Worm (Caenorhabditis elegans) whole organism, mixed stage, embryonic: ENCODE measurements around the gene F36D3.5.

Experiments
- M03D4.4 ChIP-seq: sonication (generic microtip); optimal IDR thresholded peaks from 2 replicates; lab custom pipeline; 2017; ENCODE audit warnings: mild to moderate bottlenecking, missing genetic modification characterization, missing compliant biosample characterization
- ceh-39 ChIP-seq: fragments of 150-350 bp; optimal IDR thresholded peaks from 2 replicates; lab custom pipeline; 2014; ENCODE audit warnings: missing biosample characterization, missing genetic modification characterization
- ceh-43 ChIP-seq: fragments of 200-800 bp; sonication (Bioruptor generic); optimal IDR thresholded peaks from 2 replicates; lab custom pipeline; 2018; ENCODE audit warnings: mild to moderate bottlenecking, missing genetic modification characterization, moderate library complexity, missing compliant biosample characterization
- cnd-1 ChIP-seq: fragments of 200-800 bp; sonication (Bioruptor generic); optimal IDR thresholded peaks from 2 replicates; lab custom pipeline; 2018; ENCODE audit warnings: mild to moderate bottlenecking, missing genetic modification characterization, missing compliant biosample characterization
- drap-1 ChIP-seq: fragments of 200-800 bp; sonication (Bioruptor generic); optimal IDR thresholded peaks from 3 replicates; lab custom pipeline; 2018; ENCODE audit warnings: mild to moderate bottlenecking, missing genetic modification characterization, missing compliant biosample characterization
- elt-1 ChIP-seq: sonication (generic microtip); optimal IDR thresholded peaks from 2 replicates; lab custom pipeline; 2017; ENCODE audit warnings: missing genetic modification characterization, mild to moderate bottlenecking, missing compliant biosample characterization, antibody characterized with exemption, moderate library complexity, borderline replicate concordance; ENCODE audit not compliant: insufficient read depth
- elt-3 ChIP-seq: fragments of 150-350 bp; optimal IDR thresholded peaks from 2 replicates; lab custom pipeline; 2014; ENCODE audit warnings: missing biosample characterization, missing genetic modification characterization
- flh-1 ChIP-seq: fragments of 200-800 bp; sonication (Bioruptor generic); optimal IDR thresholded peaks from 2 replicates; lab custom pipeline; 2018; ENCODE audit warnings: mild to moderate bottlenecking, missing genetic modification characterization, moderate library complexity, missing compliant biosample characterization
- ham-2 ChIP-seq: fragments of 200-800 bp; sonication (Bioruptor generic); optimal IDR thresholded peaks from 2 replicates; lab custom pipeline; 2018; ENCODE audit warnings: mild to moderate bottlenecking, missing genetic modification characterization, missing compliant biosample characterization
- hlh-1 ChIP-seq: fragments of 150-350 bp; optimal IDR thresholded peaks from 2 replicates; lab custom pipeline; 2014; ENCODE audit warnings: missing biosample characterization, missing genetic modification reagents, missing genetic modification characterization
- lin-13 ChIP-seq: fragments of 150-350 bp; optimal IDR thresholded peaks from 2 replicates; lab custom pipeline; 2014; ENCODE audit warnings: missing biosample characterization, missing genetic modification characterization
- lin-32 ChIP-seq: fragments of 200-800 bp; sonication (Bioruptor generic); optimal IDR thresholded peaks from 2 replicates; lab custom pipeline; 2018; ENCODE audit warnings: mild to moderate bottlenecking, missing genetic modification characterization, missing compliant biosample characterization
- lsy-2 ChIP-seq: fragments of 150-350 bp; optimal IDR thresholded peaks from 2 replicates; lab custom pipeline; 2014; ENCODE audit warnings: missing biosample characterization, missing genetic modification characterization
- mep-1 ChIP-seq: fragments of 150-350 bp; optimal IDR thresholded peaks from 2 replicates; lab custom pipeline; 2017; ENCODE audit warnings: missing biosample characterization, missing genetic modification reagents, missing genetic modification characterization, inconsistent platforms
- mls-2 ChIP-seq: sonication (generic microtip); optimal IDR thresholded peaks from 2 replicates; lab custom pipeline; 2016; ENCODE audit warnings: mild to moderate bottlenecking, missing genetic modification characterization, moderate library complexity, missing compliant biosample characterization
- nhr-237 ChIP-seq: fragments of 150-350 bp; optimal IDR thresholded peaks from 2 replicates; lab custom pipeline; 2014; ENCODE audit warnings: missing biosample characterization, missing genetic modification characterization
- nhr-28 ChIP-seq: fragments of 150-350 bp; optimal IDR thresholded peaks from 2 replicates; lab custom pipeline; 2014; ENCODE audit warnings: missing biosample characterization, missing genetic modification characterization
- nhr-76 ChIP-seq: sonication (generic microtip); optimal IDR thresholded peaks from 2 replicates; lab custom pipeline; 2017; ENCODE audit warnings: missing biosample characterization, missing genetic modification characterization
- pha-4 ChIP-seq: fragments of 150-350 bp; optimal IDR thresholded peaks from 2 replicates; lab custom pipeline; 2018; ENCODE audit warnings: missing biosample characterization, missing genetic modification reagents, missing genetic modification characterization
- sem-2 ChIP-seq: fragments of 200-800 bp; sonication (Bioruptor generic); optimal IDR thresholded peaks from 2 replicates; lab custom pipeline; 2018; ENCODE audit warnings: mild to moderate bottlenecking, missing genetic modification characterization, missing compliant biosample characterization
- snpc-4 ChIP-seq: fragments of 150-350 bp; optimal IDR thresholded peaks from 2 replicates; lab custom pipeline; 2014; ENCODE audit warnings: missing biosample characterization, missing genetic modification characterization
- sptf-1 ChIP-seq: sonication (generic microtip); optimal IDR thresholded peaks from 2 replicates; lab custom pipeline; 2017; ENCODE audit warnings: mild to moderate bottlenecking, missing genetic modification characterization, moderate library complexity, missing compliant biosample characterization
- tbx-8 ChIP-seq: fragments of 200-800 bp; sonication (Bioruptor generic); optimal IDR thresholded peaks from 2 replicates; lab custom pipeline; 2018; ENCODE audit warnings: mild to moderate bottlenecking, missing genetic modification characterization, moderate library complexity, missing compliant biosample characterization
- unc-120 ChIP-seq: sonication (generic microtip); optimal IDR thresholded peaks from 2 replicates; lab custom pipeline; 2017; ENCODE audit warnings: missing genetic modification characterization, missing compliant biosample characterization; ENCODE audit not compliant: poor library complexity, severe bottlenecking
- unc-62 ChIP-seq: fragments of 150-350 bp; optimal IDR thresholded peaks from 2 replicates; lab custom pipeline; 2014; ENCODE audit warnings: missing biosample characterization, missing genetic modification reagents, missing genetic modification characterization
- zip-8 ChIP-seq: fragments of 150-350 bp; optimal IDR thresholded peaks from 2 replicates; lab custom pipeline; 2014; ENCODE audit warnings: missing biosample characterization, missing genetic modification characterization
- ztf-11 ChIP-seq: fragments of 150-350 bp; optimal IDR thresholded peaks from 2 replicates; lab custom pipeline; 2014; ENCODE audit warnings: missing biosample characterization, missing genetic modification characterization

Gene F36D3.5

ce11 chrV:16526858-16527257 lies 11.8 kb upstream of the F36D3.5 start, which contains the start of gene F36D3.8:
Gene F36D3.8, plus strand, starts transcription at chrV:16527158.
- TF ChIP-seq ceh-43 (GFP tag; lab: Kevin White, UChicago) (no peak), pha-4 (tag; lab: Kevin White, UChicago) (no peak), mls-2 (tag; lab: Kevin White, UChicago) (no peak), sptf-1 (tag; lab: Kevin White, UChicago) (no peak), hlh-1 (no peak), sem-2 (GFP tag; lab: Kevin White, UChicago) (no peak), flh-1 (GFP tag; lab: Kevin White, UChicago) (no peak)

DNA sequence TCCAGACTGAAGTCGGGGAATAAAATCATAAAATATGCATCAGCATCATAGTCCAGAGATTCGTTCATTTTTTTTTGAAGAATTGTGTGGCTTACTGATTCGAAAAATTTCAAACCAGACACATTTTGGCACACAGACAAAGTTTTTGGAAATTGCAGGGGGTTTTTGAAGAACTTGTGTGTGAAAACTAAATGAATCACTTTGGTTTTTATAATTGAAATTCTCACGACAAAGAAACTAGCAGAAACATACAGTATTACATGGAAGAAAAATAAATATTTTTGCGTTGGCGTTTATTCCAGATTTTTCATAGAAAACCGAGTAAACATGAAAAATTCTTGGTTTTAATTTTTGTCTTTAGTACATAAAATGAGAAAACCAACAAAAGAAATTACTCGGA lies 7.2 kb upstream of the F36D3.5 start, which contains the start of gene srw-34:
srw-34 (minus strand) TSS at position 101 of the 400 bp plus-strand sequence.
- no peak for TF ChIP-seq hlh-1
- TF ChIP-seq ztf-11 (tag; lab: Kevin White, UChicago), result no peak
- TF ChIP-seq zip-8 (tag; lab: Kevin White, UChicago), result no peak
- no peak for TF ChIP-seq elt-3 (tag; lab: Kevin White, UChicago)
- TF ChIP-seq ham-2 (GFP tag; lab: Kevin White, UChicago), result no peak
- no peak for TF ChIP-seq lsy-2 (tag; lab: Kevin White, UChicago)
- no peak for TF ChIP-seq unc-62 (GFP tag; lab: Kevin White, UChicago)
- no peak for TF ChIP-seq mls-2 (tag; lab: Kevin White, UChicago)
- TF ChIP-seq sptf-1 (tag; lab: Kevin White, UChicago), result no peak
- no peak for TF ChIP-seq cnd-1 (tag; lab: Kevin White, UChicago)
- TF ChIP-seq ceh-39 (tag; lab: Kevin White, UChicago), result no peak
- TF ChIP-seq pha-4 (tag; lab: Kevin White, UChicago), result no peak
- TF ChIP-seq nhr-28 (tag; lab: Kevin White, UChicago), result no peak
- TF ChIP-seq mep-1 (tag; lab: Kevin White, UChicago), result no peak
- TF ChIP-seq lin-13 (tag; lab: Kevin White, UChicago), result no peak
- no peak for TF ChIP-seq unc-120

DNA sequence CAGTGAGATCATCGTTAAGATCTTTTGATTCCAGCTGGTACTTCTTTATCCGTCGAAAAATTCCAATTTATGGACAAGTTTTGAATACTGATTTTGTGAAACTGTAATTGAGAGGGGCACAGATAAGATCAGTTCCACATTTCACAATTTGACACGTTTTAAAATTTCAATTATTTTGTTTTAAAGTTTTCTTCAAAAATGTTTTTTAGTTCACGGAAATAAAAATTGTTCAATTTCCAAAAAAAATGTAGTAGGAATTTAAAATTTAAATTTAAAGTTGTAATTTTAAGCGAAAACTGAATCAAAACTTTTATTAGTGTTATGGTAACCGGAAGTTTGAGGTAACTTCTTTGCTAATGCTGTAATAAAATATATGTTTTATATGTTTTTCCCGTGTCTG lies 2.6 kb upstream of the F36D3.5 start, which contains the start of gene F36D3.4:
F36D3.4 (minus strand) TSS at position 101 of the 400 bp plus-strand sequence.
- no peak for TF ChIP-seq pha-4 (tag; lab: Kevin White, UChicago)
- no peak for TF ChIP-seq tbx-8 (GFP tag; lab: Kevin White, UChicago)
- TF ChIP-seq nhr-76 (tag; lab: Kevin White, UChicago), result no peak
- TF ChIP-seq, all 35 proteins: peak for 0

- TF ChIP-seq mls-2 (tag; lab: Kevin White, UChicago) (no peak), lin-32 (no peak), elt-1 (tag; lab: Kevin White, UChicago) (no peak), zip-8 (tag; lab: Kevin White, UChicago) (no peak), M03D4.4 (tag; lab: Kevin White, UChicago) (no peak), ztf-11 (tag; lab: Kevin White, UChicago) (no peak), snpc-4 (tag; lab: Kevin White, UChicago) (no peak), drap-1 (no peak), elt-3 (tag; lab: Kevin White, UChicago) (no peak), ceh-39 (tag; lab: Kevin White, UChicago) (no peak), unc-120 (no peak), unc-62 (GFP tag; lab: Kevin White, UChicago) (no peak), ceh-43 (GFP tag; lab: Kevin White, UChicago) (no peak), ham-2 (GFP tag; lab: Kevin White, UChicago) (no peak), nhr-28 (tag; lab: Kevin White, UChicago) (no peak), sem-2 (GFP tag; lab: Kevin White, UChicago) (no peak), lin-13 (tag; lab: Kevin White, UChicago) (no peak)
These were observed 6.4 kb downstream of the F36D3.5 start, which contains the start of gene srr-3 for ce11 chrV:16508667-16509066. Gene srr-3, minus strand, starts transcription at chrV:16508767.

DNA sequence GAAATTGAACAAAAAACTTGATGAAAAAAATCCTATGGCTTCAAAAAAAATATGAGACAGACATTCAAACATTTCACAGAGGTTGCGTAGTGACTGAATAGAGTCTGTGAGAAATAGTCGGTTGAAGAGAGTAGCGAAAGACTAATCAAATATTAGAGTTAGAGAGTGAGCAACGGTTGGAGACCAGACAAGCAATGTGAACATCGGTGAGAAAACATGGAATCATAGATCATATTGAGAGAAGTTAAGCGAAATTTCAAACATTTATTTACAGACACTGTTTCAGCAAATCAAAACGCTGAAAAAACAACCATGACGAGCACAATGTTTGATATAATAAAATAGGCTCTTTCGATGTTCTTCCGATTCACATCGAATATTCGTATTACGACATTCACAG lies 8.4 kb downstream of the F36D3.5 start:
- TF ChIP-seq mls-2 (tag; lab: Kevin White, UChicago) (no peak), zip-8 (tag; lab: Kevin White, UChicago) (no peak), hlh-1 (no peak)

DNA sequence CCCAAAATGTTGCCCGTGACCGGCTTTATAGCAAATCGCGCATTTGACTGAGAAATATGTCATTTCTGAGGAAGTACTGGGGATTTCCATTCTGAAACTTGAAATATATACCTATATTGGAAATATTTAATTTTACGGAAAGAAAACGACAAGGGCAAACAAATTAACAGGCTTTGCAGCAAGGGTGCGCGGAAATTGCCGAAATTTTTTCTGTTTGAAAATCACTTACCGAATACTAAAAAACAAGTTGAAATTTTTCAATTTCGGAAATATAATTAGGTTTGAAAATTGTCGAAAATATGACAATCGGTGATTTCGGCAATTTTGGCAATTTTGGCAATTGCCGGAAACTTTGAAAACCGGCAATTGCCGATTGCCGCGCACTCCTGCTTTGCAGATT lies 9.2 kb downstream of the F36D3.5 start, which contains the start of gene nhr-54:
nhr-54 (minus strand) TSS at position 101 of the 400 bp plus-strand sequence.
- TF ChIP-seq elt-1 (tag; lab: Kevin White, UChicago), result no peak
- no peak for TF ChIP-seq nhr-237 (tag; lab: Kevin White, UChicago)
- TF ChIP-seq mls-2 (tag; lab: Kevin White, UChicago), result no peak
